Worm (Caenorhabditis elegans) whole organism, L1 larva: ENCODE data around the gene Y51H7C.1.

Source experiments
- alr-1 ChIP-seq: fragments of 200-800 bp; sonication (Bioruptor generic); optimal IDR thresholded peaks from 2 replicates; lab custom pipeline; 2018; ENCODE audit warnings: borderline replicate concordance, mild to moderate bottlenecking, missing genetic modification characterization, missing compliant biosample characterization
- aly-2 ChIP-seq: fragments of 150-350 bp; optimal IDR thresholded peaks from 2 replicates; lab custom pipeline; 2014; ENCODE audit warnings: missing biosample characterization, missing genetic modification characterization
- ama-1 ChIP-seq: fragments of 150-350 bp; optimal IDR thresholded peaks from 2 replicates; lab custom pipeline; 2014
- irx-1 ChIP-seq: sonication (generic microtip); optimal IDR thresholded peaks from 2 replicates; lab custom pipeline; 2016; ENCODE audit warnings: missing genetic modification characterization, missing compliant biosample characterization
- lin-14 ChIP-seq: fragments of 200-800 bp; sonication (Bioruptor generic); optimal IDR thresholded peaks from 2 replicates; lab custom pipeline; 2018; ENCODE audit warnings: mild to moderate bottlenecking, missing genetic modification characterization, moderate library complexity, missing compliant biosample characterization
- nhr-11 ChIP-seq: fragments of 150-350 bp; optimal IDR thresholded peaks from 2 replicates; lab custom pipeline; 2014; ENCODE audit warnings: missing biosample characterization, missing genetic modification characterization
- nhr-12 ChIP-seq: sonication (generic microtip); optimal IDR thresholded peaks from 2 replicates; lab custom pipeline; 2017; ENCODE audit warnings: missing biosample characterization, missing genetic modification characterization
- nhr-20 ChIP-seq: sonication (generic microtip); optimal IDR thresholded peaks from 2 replicates; lab custom pipeline; 2016; ENCODE audit warnings: mild to moderate bottlenecking, missing genetic modification characterization, missing compliant biosample characterization
- nhr-237 ChIP-seq: fragments of 150-350 bp; optimal IDR thresholded peaks from 2 replicates; lab custom pipeline; 2014; ENCODE audit warnings: missing biosample characterization, missing genetic modification characterization
- tbx-2 ChIP-seq: sonication (generic microtip); optimal IDR thresholded peaks from 2 replicates; lab custom pipeline; 2016; ENCODE audit warnings: missing genetic modification characterization, missing compliant biosample characterization
- tlp-1 ChIP-seq: fragments of 150-350 bp; optimal IDR thresholded peaks from 2 replicates; lab custom pipeline; 2014; ENCODE audit warnings: missing biosample characterization, missing genetic modification characterization

- TF ChIP-seq aly-2 (no peak), nhr-12 (tag; lab: Kevin White, UChicago) (no peak), alr-1 (tag; lab: Kevin White, UChicago) (no peak), nhr-20 (tag; lab: Kevin White, UChicago) (no peak), nhr-237 (tag; lab: Kevin White, UChicago) (no peak), tlp-1 (tag; lab: Kevin White, UChicago) (no peak), tbx-2 (tag; lab: Kevin White, UChicago) (no peak), irx-1 (tag; lab: Kevin White, UChicago) (no peak), nhr-11 (tag; lab: Kevin White, UChicago) (no peak), ama-1 (lab: Kevin White, UChicago) (no peak), lin-14 (GFP tag; lab: Kevin White, UChicago) (no peak)
These were observed 14.1 kb downstream of the Y51H7C.1 start for ce11 chrII:1481660-1482059.
